Fruit fly (Drosophila melanogaster) whole organism, embryonic: Measurements from ENCODE around the gene ATPsynepsilonL.
A peak's percentile ranks its signal among the peaks of the same experiment; 100 is the strongest.

Experiments
- CG10274 ChIP-seq: fragments of 200-800 bp; sonication (Bioruptor generic); optimal IDR thresholded peaks from 3 replicates; lab custom pipeline; 2017; ENCODE audit warnings: missing biosample characterization, mild to moderate bottlenecking, missing genetic modification characterization
- CG10959 ChIP-seq: fragments of 200-800 bp; sonication (Bioruptor generic); IDR thresholded peaks from 2 replicates; pipeline ENCODE4 v1.3.6; 2022; ENCODE audit warnings: missing biosample characterization, missing genetic modification characterization
- CG11085 ChIP-seq: fragments of 200-800 bp; sonication (Bioruptor generic); IDR thresholded peaks from 2 replicates; pipeline ENCODE4 v1.3.6; 2022; ENCODE audit warnings: missing biosample characterization, missing genetic modification characterization
- CG11456 ChIP-seq: fragments of 200-800 bp; sonication (Bioruptor generic); IDR thresholded peaks from 3 replicates; pipeline ENCODE4 v1.3.6; 2022; ENCODE audit warnings: missing biosample characterization, missing genetic modification characterization
- CG11723 ChIP-seq: fragments of 200-800 bp; sonication (Bioruptor generic); optimal IDR thresholded peaks from 2 replicates; lab custom pipeline; 2017; ENCODE audit warnings: missing biosample characterization, mild to moderate bottlenecking, missing genetic modification characterization
- CG12219 ChIP-seq: fragments of 200-800 bp; sonication (Bioruptor generic); optimal IDR thresholded peaks from 3 replicates; lab custom pipeline; 2018; ENCODE audit warnings: missing biosample characterization, mild to moderate bottlenecking, missing genetic modification characterization
- CG13287 ChIP-seq: fragments of 200-800 bp; sonication (Bioruptor generic); IDR thresholded peaks from 2 replicates; pipeline ENCODE4 v1.3.6; 2022; ENCODE audit warnings: missing biosample characterization, missing genetic modification characterization; ENCODE audit not compliant: partially characterized antibody
- CG13894 ChIP-seq: fragments of 200-800 bp; sonication (Bioruptor generic); optimal IDR thresholded peaks from 3 replicates; lab custom pipeline; 2018; ENCODE audit warnings: missing biosample characterization, mild to moderate bottlenecking, missing genetic modification characterization, moderate library complexity
- CG17568 ChIP-seq: fragments of 200-800 bp; sonication (Bioruptor generic); optimal IDR thresholded peaks from 2 replicates; lab custom pipeline; 2018; ENCODE audit warnings: missing biosample characterization, mild to moderate bottlenecking, missing genetic modification characterization, moderate library complexity
- CG18599 ChIP-seq: fragments of 200-800 bp; sonication (Bioruptor generic); optimal IDR thresholded peaks from 3 replicates; lab custom pipeline; 2017; ENCODE audit warnings: missing biosample characterization, missing genetic modification characterization, mild to moderate bottlenecking, moderate library complexity, missing genetic modification reagents
- CG2678 ChIP-seq: fragments of 200-800 bp; sonication (Bioruptor generic); optimal IDR thresholded peaks from 3 replicates; lab custom pipeline; 2019; ENCODE audit warnings: missing biosample characterization, mild to moderate bottlenecking, missing genetic modification characterization, moderate library complexity
- CG30403 ChIP-seq: fragments of 200-800 bp; sonication (Bioruptor generic); optimal IDR thresholded peaks from 3 replicates; lab custom pipeline; 2016; ENCODE audit warnings: missing biosample characterization, missing genetic modification characterization
- CG3163 ChIP-seq: fragments of 200-800 bp; sonication (Bioruptor generic); optimal IDR thresholded peaks from 3 replicates; lab custom pipeline; 2016; ENCODE audit warnings: missing biosample characterization, missing genetic modification characterization
- CG3995 ChIP-seq: fragments of 200-800 bp; sonication (Bioruptor generic); optimal IDR thresholded peaks from 3 replicates; lab custom pipeline; 2016; ENCODE audit warnings: missing biosample characterization, missing genetic modification characterization
- CG43689 ChIP-seq: fragments of 200-800 bp; sonication (Bioruptor generic); IDR thresholded peaks from 2 replicates; pipeline ENCODE4 v1.3.6; 2022; ENCODE audit warnings: missing biosample characterization, missing genetic modification characterization
- CG6654 ChIP-seq: fragments of 200-800 bp; sonication (Bioruptor generic); optimal IDR thresholded peaks from 2 replicates; lab custom pipeline; 2017; ENCODE audit warnings: missing biosample characterization, mild to moderate bottlenecking, missing genetic modification characterization
- CG9437 ChIP-seq: fragments of 200-800 bp; sonication (Bioruptor generic); optimal IDR thresholded peaks from 2 replicates; lab custom pipeline; 2018; ENCODE audit warnings: missing biosample characterization, mild to moderate bottlenecking, missing genetic modification characterization
- CG9609 ChIP-seq: fragments of 200-800 bp; sonication (Bioruptor generic); optimal IDR thresholded peaks from 3 replicates; lab custom pipeline; 2016; ENCODE audit warnings: missing biosample characterization, missing genetic modification characterization
- Dip2 ChIP-seq: fragments of 200-800 bp; sonication (Bioruptor generic); IDR thresholded peaks from 2 replicates; pipeline ENCODE4 v1.3.6; 2022; ENCODE audit warnings: missing biosample characterization, missing genetic modification characterization
- Dll ChIP-seq: fragments of 200-800 bp; sonication (Bioruptor generic); IDR thresholded peaks from 4 replicates; pipeline ENCODE4 v1.3.6; 2022; ENCODE audit warnings: missing biosample characterization, missing genetic modification characterization; ENCODE audit not compliant: partially characterized antibody
- Dref ChIP-seq: fragments of 200-800 bp; sonication (Bioruptor generic); IDR thresholded peaks from 2 replicates; pipeline ENCODE4 v1.3.6; 2022; ENCODE audit warnings: missing biosample characterization, missing genetic modification characterization
- Ets97D ChIP-seq: fragments of 200-800 bp; sonication (Bioruptor generic); optimal IDR thresholded peaks from 3 replicates; lab custom pipeline; 2016; ENCODE audit warnings: missing biosample characterization, missing genetic modification characterization
- Gug ChIP-seq: fragments of 200-800 bp; sonication (Bioruptor generic); IDR thresholded peaks from 4 replicates; pipeline ENCODE4 v1.3.6; 2022; ENCODE audit warnings: missing biosample characterization, missing genetic modification characterization
- MTF-1 ChIP-seq: fragments of 200-800 bp; sonication (Bioruptor generic); optimal IDR thresholded peaks from 2 replicates; lab custom pipeline; 2018; ENCODE audit warnings: missing biosample characterization, mild to moderate bottlenecking, missing genetic modification characterization, borderline replicate concordance
- NFAT ChIP-seq: fragments of 200-800 bp; sonication (Bioruptor generic); IDR thresholded peaks from 2 replicates; pipeline ENCODE4 v1.3.6; 2022; ENCODE audit warnings: missing biosample characterization, missing genetic modification characterization
- Poxn ChIP-seq: fragments of 200-800 bp; sonication (Bioruptor generic); IDR thresholded peaks from 2 replicates; pipeline ENCODE4 v1.3.6; 2022; ENCODE audit warnings: missing biosample characterization, missing genetic modification characterization
- ap ChIP-seq: fragments of 200-800 bp; sonication (Bioruptor generic); IDR thresholded peaks from 2 replicates; pipeline ENCODE4 v1.3.6; 2022; ENCODE audit warnings: missing biosample characterization, missing genetic modification characterization
- br ChIP-seq: fragments of >200 bp; optimal IDR thresholded peaks from 2 replicates; lab custom pipeline; 2017
- caup ChIP-seq: fragments of 200-800 bp; sonication (Bioruptor generic); optimal IDR thresholded peaks from 3 replicates; lab custom pipeline; 2017; ENCODE audit warnings: missing biosample characterization, mild to moderate bottlenecking, missing genetic modification characterization, moderate library complexity; ENCODE audit not compliant: severe bottlenecking
- chn ChIP-seq: fragments of 200-800 bp; sonication (Bioruptor generic); optimal IDR thresholded peaks from 2 replicates; lab custom pipeline; 2016; ENCODE audit warnings: missing biosample characterization, missing genetic modification characterization
- da ChIP-seq: fragments of 200-800 bp; sonication (Bioruptor generic); optimal IDR thresholded peaks from 2 replicates; lab custom pipeline; 2016; ENCODE audit warnings: missing biosample characterization, missing genetic modification characterization
- dmrt99B ChIP-seq: fragments of 200-800 bp; sonication (Bioruptor generic); optimal IDR thresholded peaks from 2 replicates; lab custom pipeline; 2018; ENCODE audit warnings: missing biosample characterization, mild to moderate bottlenecking, missing genetic modification characterization, moderate library complexity
- en ChIP-seq: fragments of 200-800 bp; sonication (Bioruptor generic); optimal IDR thresholded peaks from 2 replicates; lab custom pipeline; 2016; ENCODE audit warnings: missing biosample characterization, missing genetic modification characterization
- ewg ChIP-seq: fragments of 200-800 bp; sonication (Bioruptor generic); optimal IDR thresholded peaks from 3 replicates; lab custom pipeline; 2017; ENCODE audit warnings: mild to moderate bottlenecking, missing biosample characterization, missing genetic modification reagents, missing genetic modification characterization
- fru ChIP-seq: fragments of >200 bp; optimal IDR thresholded peaks from 2 replicates; lab custom pipeline; 2017
- ftz-f1 ChIP-seq: fragments of 200-800 bp; sonication (Bioruptor generic); optimal IDR thresholded peaks from 2 replicates; lab custom pipeline; 2016; ENCODE audit warnings: missing biosample characterization, missing genetic modification characterization
- fu2 ChIP-seq: fragments of 200-800 bp; sonication (Bioruptor generic); optimal IDR thresholded peaks from 2 replicates; lab custom pipeline; 2016; ENCODE audit warnings: missing biosample characterization, missing genetic modification characterization
- grn ChIP-seq: fragments of 200-800 bp; sonication (Bioruptor generic); optimal IDR thresholded peaks from 3 replicates; lab custom pipeline; 2017; ENCODE audit warnings: missing biosample characterization, missing genetic modification characterization
- gt ChIP-seq: fragments of 200-800 bp; sonication (Bioruptor generic); IDR thresholded peaks from 2 replicates; pipeline ENCODE4 v1.3.6; 2022; ENCODE audit warnings: missing biosample characterization, missing genetic modification characterization
- her ChIP-seq: fragments of 200-800 bp; sonication (Bioruptor generic); optimal IDR thresholded peaks from 2 replicates; lab custom pipeline; 2016; ENCODE audit warnings: missing biosample characterization, missing genetic modification characterization
- lab ChIP-seq: fragments of 200-800 bp; sonication (Bioruptor generic); optimal IDR thresholded peaks from 3 replicates; lab custom pipeline; 2017; ENCODE audit warnings: missing biosample characterization, missing genetic modification characterization, mild to moderate bottlenecking, moderate library complexity, missing genetic modification reagents
- onecut ChIP-seq: fragments of 200-800 bp; sonication (Bioruptor generic); IDR thresholded peaks from 2 replicates; pipeline ENCODE4 v1.3.6; 2022; ENCODE audit warnings: missing biosample characterization, missing genetic modification characterization
- p53 ChIP-seq: fragments of 200-800 bp; sonication (Bioruptor generic); optimal IDR thresholded peaks from 2 replicates; lab custom pipeline; 2016; ENCODE audit warnings: missing biosample characterization, missing genetic modification characterization
- sim ChIP-seq: fragments of 200-800 bp; sonication (Bioruptor generic); IDR thresholded peaks from 2 replicates; pipeline ENCODE4 v1.3.6; 2022; ENCODE audit warnings: missing biosample characterization, missing genetic modification characterization
- sna ChIP-seq: fragments of 200-800 bp; sonication (Bioruptor generic); IDR thresholded peaks from 2 replicates; pipeline ENCODE4 v1.3.6; 2022; ENCODE audit warnings: missing biosample characterization, missing genetic modification characterization; ENCODE audit not compliant: partially characterized antibody
- stc ChIP-seq: fragments of 200-800 bp; sonication (Bioruptor generic); IDR thresholded peaks from 2 replicates; pipeline ENCODE4 v1.3.6; 2022; ENCODE audit warnings: missing biosample characterization, missing genetic modification characterization
- stwl ChIP-seq: fragments of 200-800 bp; sonication (Bioruptor generic); optimal IDR thresholded peaks from 3 replicates; lab custom pipeline; 2018; ENCODE audit warnings: missing biosample characterization, mild to moderate bottlenecking, missing genetic modification characterization, moderate library complexity
- usp ChIP-seq: fragments of >200 bp; optimal IDR thresholded peaks from 2 replicates; lab custom pipeline; 2017; ENCODE audit warnings: missing biosample characterization, missing genetic modification characterization
- vnd ChIP-seq: fragments of 200-800 bp; sonication (Bioruptor generic); IDR thresholded peaks from 3 replicates; pipeline ENCODE4 v1.3.6; 2022; ENCODE audit warnings: missing biosample characterization, missing genetic modification characterization; ENCODE audit not compliant: partially characterized antibody
- wek ChIP-seq: fragments of 200-800 bp; sonication (Bioruptor generic); optimal IDR thresholded peaks from 3 replicates; lab custom pipeline; 2018; ENCODE audit warnings: missing biosample characterization, mild to moderate bottlenecking, missing genetic modification characterization, moderate library complexity
- zf30C ChIP-seq: fragments of 200-800 bp; sonication (Bioruptor generic); optimal IDR thresholded peaks from 3 replicates; lab custom pipeline; 2018; ENCODE audit warnings: missing biosample characterization, mild to moderate bottlenecking, missing genetic modification characterization

The ATPsynepsilonL gene

DNA sequence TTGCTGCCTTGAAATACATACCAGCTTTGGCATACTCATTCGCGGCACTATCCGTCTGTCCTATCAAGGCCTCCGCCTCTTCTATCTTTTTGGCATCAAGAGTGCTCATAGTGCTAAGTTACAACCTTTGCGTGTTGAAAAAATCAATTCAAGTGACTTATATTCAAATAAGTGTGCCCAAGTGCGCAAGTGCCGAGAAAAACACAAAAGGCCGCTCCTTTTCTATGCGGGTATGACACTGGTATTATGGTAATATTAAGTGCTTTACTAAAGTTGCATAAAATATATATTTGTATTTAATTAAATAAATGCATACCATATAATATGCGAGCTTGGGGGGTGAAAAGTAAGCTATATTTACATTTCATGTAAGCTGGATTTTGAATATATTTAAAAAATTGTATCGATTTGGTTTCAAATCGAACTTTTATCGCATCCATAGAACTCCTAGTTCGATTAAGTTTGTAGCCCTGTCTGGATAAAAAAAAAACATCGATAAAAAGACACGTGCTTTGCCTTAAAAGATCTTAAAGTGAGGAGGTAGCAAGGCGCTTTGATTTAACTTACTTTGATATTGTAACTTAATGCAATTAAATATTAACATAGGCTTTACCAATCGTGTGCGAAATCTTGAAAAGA lies at the start of gene ATPsynepsilonL, which contains the start of gene gammaSnap2 (continued):
- TF ChIP-seq CG10959 (GFP tag; lab: Robert Waterston, UW) (no peak), sim (GFP tag; lab: Robert Waterston, UW) (no peak), CG9437 (GFP tag; lab: Kevin White, UChicago) (no peak), Dref (GFP tag; lab: Robert Waterston, UW) (peak; percentile 38; the same call in 1 of the 2 replicates), en (GFP tag; lab: Kevin White, UChicago) (no peak), CG9609 (GFP tag; lab: Kevin White, UChicago) (no peak), usp (GFP tag; lab: Kevin White, UChicago) (no peak), chn (no peak), Ets97D (GFP tag; lab: Kevin White, UChicago) (no peak), onecut (GFP tag; lab: Robert Waterston, UW) (peak; percentile 89), CG3163 (GFP tag; lab: Kevin White, UChicago) (no peak), CG11723 (GFP tag; lab: Kevin White, UChicago) (no peak), dmrt99B (tag; lab: Kevin White, UChicago) (no peak), CG10274 (GFP tag; lab: Kevin White, UChicago) (no peak), CG13287 (GFP tag; lab: Robert Waterston, UW) (peak; percentile 41; the same call in 1 of the 2 replicates), gt (GFP tag; lab: Robert Waterston, UW) (no peak), ewg (GFP tag; lab: Kevin White, UChicago) (no peak), CG13894 (tag; lab: Kevin White, UChicago) (peak; percentile 18), CG11456 (GFP tag; lab: Robert Waterston, UW) (no peak), CG11085 (GFP tag; lab: Robert Waterston, UW) (no peak), stwl (tag; lab: Kevin White, UChicago) (peak; percentile 81), Dll (GFP tag; lab: Robert Waterston, UW) (0 out of 4 replicates have a peak, but pooled peaks have one; percentile 51), CG18599 (GFP tag; lab: Kevin White, UChicago) (no peak), fu2 (GFP tag; lab: Kevin White, UChicago) (no peak), stc (GFP tag; lab: Robert Waterston, UW) (no peak), ftz-f1 (GFP tag; lab: Kevin White, UChicago) (no peak), CG2678 (tag; lab: Kevin White, UChicago) (no peak), br (lab: Kevin White, UChicago) (no peak), CG12219 (GFP tag; lab: Kevin White, UChicago) (no peak), wek (no peak), ap (GFP tag; lab: Robert Waterston, UW) (no peak), CG6654 (no peak), lab (no peak), CG3995 (no peak), CG43689 (GFP tag; lab: Robert Waterston, UW) (no peak), p53 (GFP tag; lab: Kevin White, UChicago) (no peak), Gug (no peak), MTF-1 (GFP tag; lab: Kevin White, UChicago) (no peak), grn (no peak), vnd (no peak), sna (GFP tag; lab: Robert Waterston, UW) (no peak), NFAT (GFP tag; lab: Robert Waterston, UW) (no peak), her (no peak), CG17568 (GFP tag; lab: Kevin White, UChicago) (no peak), Dip2 (GFP tag; lab: Robert Waterston, UW) (no peak), zf30C (GFP tag; lab: Kevin White, UChicago) (no peak), da (GFP tag; lab: Kevin White, UChicago) (no peak), fru (no peak), caup (GFP tag; lab: Kevin White, UChicago) (no peak), Poxn (GFP tag; lab: Robert Waterston, UW) (no peak), CG30403 (GFP tag; lab: Kevin White, UChicago) (no peak)
